Worm (Caenorhabditis elegans): Measurements from ENCODE around the gene sams-3.

DNA sequence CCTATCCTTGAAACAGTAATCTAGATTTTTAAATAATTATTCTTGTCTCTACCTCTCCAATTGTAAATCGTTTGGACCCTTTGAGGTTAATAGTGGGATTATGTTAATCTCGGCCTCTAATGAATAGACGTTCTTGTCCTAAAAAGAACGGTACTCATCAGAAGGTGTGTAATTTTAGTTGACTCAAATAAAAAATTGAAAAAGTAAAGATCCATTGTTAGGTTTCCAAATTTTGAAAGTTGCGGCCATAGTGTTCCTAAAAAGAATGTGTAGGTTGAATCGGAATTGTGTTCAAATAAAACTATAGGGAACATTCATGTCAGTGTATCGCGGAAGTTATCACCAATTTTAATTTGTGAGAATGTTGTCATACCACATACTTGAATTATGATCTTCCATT is 7.2 kb downstream of the sams-3 start:
- TF ChIP-seq K11D2.4 (GFP tag; IDR thresholded peaks at IDR 0.05): no peak
- no peak for TF ChIP-seq lin-35 (GFP tag; optimal IDR thresholded peaks at IDR 0.05)
- TF ChIP-seq hsf-1 (GFP tag; IDR thresholded peaks at IDR 0.05): no peak
- TF ChIP-seq attf-3 (GFP tag; conservative IDR thresholded peaks at IDR 0.05): no peak
- no peak for TF ChIP-seq D2030.7 (GFP tag; IDR thresholded peaks at IDR 0.05)
- TF ChIP-seq let-607 (tag; optimal IDR thresholded peaks at IDR 0.05): no peak

All from whole organism, young adult.